Worm (Caenorhabditis elegans) whole organism, L4 larva: ENCODE measurements around the gene sri-39.

ENCODE experiments used
- ama-1 ChIP-seq: fragments of 150-350 bp; optimal IDR thresholded peaks from 2 replicates; lab custom pipeline; 2014; ENCODE audit warnings: inconsistent platforms, mixed read lengths
- mdl-1 ChIP-seq, 2 experiments: fragments of 150-350 bp in 1 of 2; sonication (generic microtip) in 1 of 2; optimal IDR thresholded peaks; 2 replicates each; lab custom pipeline; 2014 to 2017; ENCODE audit warnings: missing biosample characterization in 2 of 2, missing genetic modification characterization in 2 of 2
- nhr-10 ChIP-seq: fragments of 150-350 bp; optimal IDR thresholded peaks from 2 replicates; lab custom pipeline; 2014; ENCODE audit warnings: missing biosample characterization, missing genetic modification characterization
- nhr-6 ChIP-seq: fragments of 150-350 bp; optimal IDR thresholded peaks from 2 replicates; lab custom pipeline; 2014; ENCODE audit warnings: missing biosample characterization, missing genetic modification characterization
- nhr-77 ChIP-seq: fragments of 150-350 bp; optimal IDR thresholded peaks from 2 replicates; lab custom pipeline; 2014; ENCODE audit warnings: missing biosample characterization, missing genetic modification characterization
- pha-4 ChIP-seq, 2 experiments: fragments of 150-350 bp in 1 of 2; fragments of 200-800 bp in 1 of 2; sonication (Bioruptor generic) in 1 of 2; IDR thresholded peaks in 1 of 2; optimal IDR thresholded peaks in 1 of 2; 2 replicates each; pipeline versions ENCODE4 v1.3.6 to Lab custom; 2014 to 2022; ENCODE audit warnings: missing genetic modification characterization in 2 of 2, missing genetic modification reagents in 2 of 2, missing biosample characterization in 1 of 2, missing compliant biosample characterization in 1 of 2
- snpc-4 ChIP-seq: fragments of 150-350 bp; optimal IDR thresholded peaks from 2 replicates; lab custom pipeline; 2014; ENCODE audit warnings: missing biosample characterization, missing genetic modification characterization
- spr-1 ChIP-seq: sonication (generic microtip); optimal IDR thresholded peaks from 2 replicates; lab custom pipeline; 2016; ENCODE audit warnings: mild to moderate bottlenecking, missing genetic modification characterization, missing compliant biosample characterization
- zip-2 ChIP-seq: fragments of 150-350 bp; optimal IDR thresholded peaks from 2 replicates; lab custom pipeline; 2014; ENCODE audit warnings: missing biosample characterization, missing genetic modification characterization
- ztf-11 ChIP-seq: fragments of 150-350 bp; optimal IDR thresholded peaks from 2 replicates; lab custom pipeline; 2014; ENCODE audit warnings: missing biosample characterization, missing genetic modification characterization

- no peak for TF ChIP-seq spr-1 (tag; lab: Kevin White, UChicago)
- TF ChIP-seq zip-2 (tag; lab: Kevin White, UChicago): no peak
- TF ChIP-seq pha-4 (GFP tag; IDR thresholded peaks at IDR 0.05; lab: Robert Waterston, UW): no peak
- TF ChIP-seq pha-4 (tag; optimal IDR thresholded peaks at IDR 0.05; lab: Kevin White, UChicago): no peak
- TF ChIP-seq mdl-1 (tag; optimal IDR thresholded peaks at IDR 0.05; lab: Kevin White, UChicago): peak in 1 of 2 experiments; percentile 3
- no peak for TF ChIP-seq snpc-4 (tag; lab: Kevin White, UChicago)
- no peak for TF ChIP-seq ama-1 (lab: Kevin White, UChicago)
- TF ChIP-seq nhr-77 (tag; lab: Kevin White, UChicago): no peak
- TF ChIP-seq nhr-10: no peak
- TF ChIP-seq ztf-11 (tag; lab: Kevin White, UChicago): no peak
- TF ChIP-seq nhr-6 (tag; lab: Kevin White, UChicago): no peak
Measured at ce11 chrII:2610202-2610912, 23.1 kb downstream of the sri-39 start, which contains the start of gene sri-38.
